Worm (Caenorhabditis elegans): Measurements from ENCODE around the gene spt-4.
A peak's percentile ranks its signal among the peaks of the same experiment; 100 is the strongest.

Gene spt-4

DNA sequence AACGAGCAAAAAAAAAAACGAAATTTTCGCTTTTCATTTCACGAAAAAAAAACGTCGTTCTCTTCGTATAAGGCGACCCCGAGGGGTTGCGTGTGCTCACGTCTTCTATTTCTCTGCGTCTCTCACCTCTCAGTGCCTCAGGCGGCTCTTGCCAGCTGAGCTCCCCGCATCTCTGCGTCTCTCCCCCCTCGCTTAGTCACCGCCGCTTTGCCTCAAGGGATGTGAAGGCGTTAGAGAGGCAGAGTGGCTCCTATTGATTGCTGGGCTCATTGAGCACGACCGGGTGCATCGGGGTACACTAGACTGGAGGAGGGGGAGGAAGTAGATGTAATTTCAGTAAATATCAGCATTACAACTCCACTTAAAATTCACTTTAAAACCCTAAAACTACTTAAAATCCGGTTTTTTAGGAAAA, 44.0 kb downstream of the spt-4 start (continued):
- TF ChIP-seq jun-1 (tag; optimal IDR thresholded peaks at IDR 0.05) = peak; percentile 3
- no peak for TF ChIP-seq daf-12 (tag; optimal IDR thresholded peaks at IDR 0.05)
- peak; percentile 38 for TF ChIP-seq nhr-11 (tag; optimal IDR thresholded peaks at IDR 0.05)
- no peak for TF ChIP-seq nhr-12 (tag; optimal IDR thresholded peaks at IDR 0.05)
- peak; percentile 35 for TF ChIP-seq fkh-2 (tag; optimal IDR thresholded peaks at IDR 0.05)
- TF ChIP-seq pqm-1 (tag; optimal IDR thresholded peaks at IDR 0.05) = no peak
- TF ChIP-seq zag-1 (tag; optimal IDR thresholded peaks at IDR 0.05) = no peak
- TF ChIP-seq eor-1 (tag; optimal IDR thresholded peaks at IDR 0.05) = no peak
- TF ChIP-seq snpc-4 (tag; optimal IDR thresholded peaks at IDR 0.05) = no peak
- TF ChIP-seq nhr-28 (tag; optimal IDR thresholded peaks at IDR 0.05) = no peak
- no peak for TF ChIP-seq nhr-25 (tag; optimal IDR thresholded peaks at IDR 0.05)

DNA sequence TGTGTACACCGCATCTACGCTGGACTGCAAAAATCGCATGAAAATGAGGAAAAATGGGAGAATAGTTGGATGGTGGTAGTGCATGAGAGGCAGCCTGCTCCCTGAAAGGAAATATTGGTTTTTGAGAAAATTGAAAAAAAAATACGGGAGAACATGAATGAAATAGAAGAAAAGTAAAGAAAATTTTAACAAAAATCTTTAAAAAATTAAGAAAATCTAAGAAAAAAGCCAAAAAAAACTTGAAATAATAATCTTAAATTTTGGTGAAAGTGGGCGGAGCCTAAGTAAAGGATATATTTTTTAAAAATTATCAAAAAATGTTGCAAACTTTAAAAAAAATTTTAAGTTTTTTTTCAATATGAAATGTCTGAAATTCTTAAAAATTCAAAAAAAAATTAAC, 45.7 kb downstream of the spt-4 start, which contains the start of gene H10E21.5:
Gene H10E21.5 (minus strand): TSS at position 101 of the 400 bp plus-strand sequence.
- TF ChIP-seq nhr-12 (tag; optimal IDR thresholded peaks at IDR 0.05) (no peak), nhr-237 (tag; optimal IDR thresholded peaks at IDR 0.05) (no peak), mml-1 (tag; optimal IDR thresholded peaks at IDR 0.05) (no peak), ama-1 (optimal IDR thresholded peaks at IDR 0.05) (no peak), unc-39 (tag; optimal IDR thresholded peaks at IDR 0.05) (no peak), lin-39 (tag; optimal IDR thresholded peaks at IDR 0.05) (no peak), eor-1 (tag; optimal IDR thresholded peaks at IDR 0.05) (no peak), ceh-9 (tag; optimal IDR thresholded peaks at IDR 0.05) (no peak)

DNA sequence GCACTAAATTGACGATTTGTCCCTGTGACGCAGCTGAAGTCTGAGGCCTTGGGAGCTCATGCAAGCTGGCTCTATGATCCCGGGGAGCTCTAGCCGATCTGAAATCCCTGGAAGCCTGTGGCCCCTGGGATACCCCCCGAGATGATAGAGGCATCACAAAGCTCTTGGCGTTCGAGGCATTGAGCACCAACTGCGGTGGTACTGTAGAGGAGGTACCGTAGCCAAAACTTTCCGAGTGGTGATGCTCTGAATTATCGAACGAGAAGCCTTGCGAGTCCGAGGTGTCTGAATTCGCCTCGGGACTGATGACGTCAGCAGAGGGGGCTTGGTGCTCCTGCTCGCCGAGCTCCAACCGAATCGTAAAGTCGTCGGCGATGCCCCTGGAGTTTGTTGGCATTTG, 48.3 kb downstream of the spt-4 start:
- TF ChIP-seq egl-27 (tag; optimal IDR thresholded peaks at IDR 0.05) (no peak), unc-39 (tag; optimal IDR thresholded peaks at IDR 0.05) (no peak), ceh-28 (tag; optimal IDR thresholded peaks at IDR 0.05) (no peak), elt-1 (tag; optimal IDR thresholded peaks at IDR 0.05) (no peak), fkh-2 (tag; optimal IDR thresholded peaks at IDR 0.05) (no peak), elt-3 (tag; optimal IDR thresholded peaks at IDR 0.05) (no peak), ceh-9 (tag; optimal IDR thresholded peaks at IDR 0.05) (no peak), ceh-16 (tag; optimal IDR thresholded peaks at IDR 0.05) (no peak), daf-12 (tag; optimal IDR thresholded peaks at IDR 0.05) (no peak), nhr-43 (tag; optimal IDR thresholded peaks at IDR 0.05; ENCODE audit: poor library complexity, severe bottlenecking) (no peak), elt-2 (tag; optimal IDR thresholded peaks at IDR 0.05) (no peak), ama-1 (optimal IDR thresholded peaks at IDR 0.05) (no peak), nhr-77 (tag; optimal IDR thresholded peaks at IDR 0.05) (no peak), nhr-76 (tag; optimal IDR thresholded peaks at IDR 0.05) (no peak), egl-5 (tag; optimal IDR thresholded peaks at IDR 0.05) (no peak), ZK546.5 (tag; optimal IDR thresholded peaks at IDR 0.05) (no peak), ztf-4 (tag; optimal IDR thresholded peaks at IDR 0.05) (no peak), mml-1 (tag; optimal IDR thresholded peaks at IDR 0.05) (no peak), snpc-4 (tag; optimal IDR thresholded peaks at IDR 0.05) (no peak)

DNA sequence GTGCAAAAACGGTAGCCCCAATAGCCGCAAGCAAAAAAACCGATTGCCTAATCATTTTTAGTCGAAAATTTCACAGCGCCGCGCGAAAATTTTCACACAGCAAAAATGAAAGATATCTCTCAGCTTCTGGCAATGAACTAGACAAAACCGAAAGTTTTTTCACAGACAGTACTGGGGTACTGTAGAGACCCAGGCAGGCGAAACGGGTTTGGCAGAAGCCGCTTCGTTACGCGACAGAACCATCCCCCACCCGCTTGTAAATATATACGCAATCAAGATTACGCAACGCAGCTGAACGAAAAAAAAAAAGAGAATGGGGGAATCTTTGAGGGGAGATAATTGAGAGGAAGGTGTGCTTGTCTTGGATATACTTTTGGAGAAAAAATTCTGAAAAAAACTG, 50.0 kb downstream of the spt-4 start, which contains the start of gene H10E21.4:
Gene H10E21.4 (minus strand): TSS at position 167 of the 400 bp plus-strand sequence.
- no peak for TF ChIP-seq egl-27 (tag; optimal IDR thresholded peaks at IDR 0.05)
- no peak for TF ChIP-seq nhr-76 (tag; optimal IDR thresholded peaks at IDR 0.05)
- TF ChIP-seq lin-39 (tag; optimal IDR thresholded peaks at IDR 0.05) = no peak
- TF ChIP-seq ama-1 (optimal IDR thresholded peaks at IDR 0.05) = no peak
- TF ChIP-seq nhr-25 (tag; optimal IDR thresholded peaks at IDR 0.05) = peak; percentile 55
- TF ChIP-seq ZK546.5 (tag; optimal IDR thresholded peaks at IDR 0.05) = no peak
- TF ChIP-seq sea-2 (GFP tag; optimal IDR thresholded peaks at IDR 0.05) = no peak

Data from whole organism, L3 larva.